Worm (Caenorhabditis elegans) whole organism, young adult: Measurements from ENCODE around the gene T16G12.4.

Source experiments
- B0019.2 ChIP-seq: fragments of 200-800 bp; sonication (Bioruptor generic); conservative IDR thresholded peaks from 2 replicates; pipeline ENCODE4 v1.3.6; 2022; ENCODE audit warnings: missing genetic modification reagents, missing genetic modification characterization, missing compliant biosample characterization
- B0035.1 ChIP-seq: sonication (generic microtip); optimal IDR thresholded peaks from 2 replicates; lab custom pipeline; 2016; ENCODE audit warnings: missing genetic modification characterization, mild to moderate bottlenecking, missing compliant biosample characterization, missing genotype, missing genetic modification reagents
- C17E4.6 ChIP-seq: fragments of 200-800 bp; sonication (Bioruptor generic); IDR thresholded peaks from 2 replicates; pipeline ENCODE4 v1.3.6; 2022; ENCODE audit warnings: missing genetic modification reagents, missing genetic modification characterization, missing compliant biosample characterization
- D2030.7 ChIP-seq: fragments of 200-800 bp; sonication (Bioruptor generic); IDR thresholded peaks from 2 replicates; pipeline ENCODE4 v1.3.6; 2022; ENCODE audit warnings: missing genetic modification reagents, missing genetic modification characterization, missing compliant biosample characterization
- F23B12.7 ChIP-seq: sonication (generic microtip); optimal IDR thresholded peaks from 2 replicates; lab custom pipeline; 2017; ENCODE audit warnings: missing genetic modification characterization, mild to moderate bottlenecking, missing compliant biosample characterization, antibody characterized with exemption, moderate library complexity; ENCODE audit not compliant: insufficient read depth
- F33H1.4 ChIP-seq: fragments of 200-800 bp; sonication (Bioruptor generic); IDR thresholded peaks from 2 replicates; pipeline ENCODE4 v1.3.6; 2022; ENCODE audit warnings: missing genetic modification reagents, missing genetic modification characterization, missing compliant biosample characterization
- F39B2.1 ChIP-seq: fragments of 200-800 bp; sonication (Bioruptor generic); IDR thresholded peaks from 2 replicates; pipeline ENCODE4 v1.3.6; 2022; ENCODE audit warnings: missing genetic modification reagents, missing genetic modification characterization, missing compliant biosample characterization
- F49E8.2 ChIP-seq: sonication (generic microtip); optimal IDR thresholded peaks from 3 replicates; lab custom pipeline; 2017; ENCODE audit warnings: missing genetic modification characterization, mild to moderate bottlenecking, missing compliant biosample characterization, antibody characterized with exemption, moderate library complexity; ENCODE audit not compliant: insufficient read depth
- F57C9.4 ChIP-seq: sonication (generic microtip); optimal IDR thresholded peaks from 2 replicates; lab custom pipeline; 2017; ENCODE audit warnings: mild to moderate bottlenecking, missing genetic modification characterization, missing compliant biosample characterization
- K12H6.12 ChIP-seq: fragments of 200-800 bp; sonication (Bioruptor generic); optimal IDR thresholded peaks from 2 replicates; lab custom pipeline; 2018; ENCODE audit warnings: mild to moderate bottlenecking, missing genetic modification characterization, missing compliant biosample characterization
- T26A5.8 ChIP-seq: sonication (generic microtip); optimal IDR thresholded peaks from 2 replicates; lab custom pipeline; 2016; ENCODE audit warnings: missing genetic modification characterization, missing compliant biosample characterization
- Y79H2A.3 ChIP-seq: fragments of 200-800 bp; sonication (Bioruptor generic); conservative IDR thresholded peaks from 2 replicates; pipeline ENCODE4 v1.3.6; 2022; ENCODE audit warnings: missing genetic modification reagents, missing genetic modification characterization, missing compliant biosample characterization
- Y95B8A.8 ChIP-seq: fragments of 200-800 bp; sonication (Bioruptor generic); IDR thresholded peaks from 2 replicates; pipeline ENCODE4 v1.3.6; 2022; ENCODE audit warnings: missing genetic modification reagents, missing genetic modification characterization, missing compliant biosample characterization
- attf-5 ChIP-seq: fragments of 200-800 bp; sonication (Bioruptor generic); optimal IDR thresholded peaks from 2 replicates; lab custom pipeline; 2018; ENCODE audit warnings: mild to moderate bottlenecking, missing genetic modification characterization, missing compliant biosample characterization
- bed-1 ChIP-seq: fragments of 200-800 bp; sonication (Bioruptor generic); IDR thresholded peaks from 2 replicates; pipeline ENCODE4 v1.3.6; 2022; ENCODE audit warnings: missing genetic modification reagents, missing genetic modification characterization, missing compliant biosample characterization
- ceh-91 ChIP-seq: fragments of 200-800 bp; sonication (Bioruptor generic); IDR thresholded peaks from 2 replicates; pipeline ENCODE4 v1.3.6; 2022; ENCODE audit warnings: missing genetic modification reagents, missing genetic modification characterization, missing compliant biosample characterization
- die-1 ChIP-seq: sonication (generic microtip); optimal IDR thresholded peaks from 2 replicates; lab custom pipeline; 2016; ENCODE audit warnings: missing genotype, mild to moderate bottlenecking, missing genetic modification characterization, missing compliant biosample characterization
- efl-1 ChIP-seq: fragments of 150-350 bp; optimal IDR thresholded peaks from 2 replicates; lab custom pipeline; 2014; ENCODE audit warnings: missing biosample characterization, missing genetic modification reagents, missing genetic modification characterization
- egl-18 ChIP-seq: fragments of 200-800 bp; sonication (Bioruptor generic); IDR thresholded peaks from 2 replicates; pipeline ENCODE4 v1.3.6; 2022; ENCODE audit warnings: missing genetic modification reagents, missing genetic modification characterization, missing compliant biosample characterization
- egl-44 ChIP-seq: fragments of 200-800 bp; sonication (Bioruptor generic); IDR thresholded peaks from 2 replicates; pipeline ENCODE4 v1.3.6; 2022; ENCODE audit warnings: missing genetic modification reagents, missing genetic modification characterization, missing compliant biosample characterization
- egrh-3 ChIP-seq: fragments of 200-800 bp; sonication (Bioruptor generic); IDR thresholded peaks from 2 replicates; pipeline ENCODE4 v1.3.6; 2022; ENCODE audit warnings: missing genetic modification reagents, missing genetic modification characterization, missing compliant biosample characterization
- ekl-4 ChIP-seq: fragments of 200-800 bp; sonication (Bioruptor generic); IDR thresholded peaks from 2 replicates; pipeline ENCODE4 v1.3.6; 2022; ENCODE audit warnings: missing genetic modification reagents, missing genetic modification characterization, missing compliant biosample characterization
- hlh-26 ChIP-seq: fragments of 200-800 bp; sonication (Bioruptor generic); conservative IDR thresholded peaks from 2 replicates; pipeline ENCODE4 v1.3.6; 2022; ENCODE audit warnings: missing genetic modification reagents, missing genetic modification characterization, missing compliant biosample characterization
- hmg-20 ChIP-seq: fragments of 200-800 bp; sonication (Bioruptor generic); IDR thresholded peaks from 2 replicates; pipeline ENCODE4 v1.3.6; 2022; ENCODE audit warnings: missing genetic modification reagents, missing genetic modification characterization, missing compliant biosample characterization
- hsf-1 ChIP-seq: fragments of 200-800 bp; sonication (Bioruptor generic); IDR thresholded peaks from 2 replicates; pipeline ENCODE4 v1.3.6; 2022; ENCODE audit warnings: missing genetic modification reagents, missing genetic modification characterization, missing compliant biosample characterization
- lsl-1 ChIP-seq: fragments of 200-800 bp; sonication (Bioruptor generic); optimal IDR thresholded peaks from 2 replicates; lab custom pipeline; 2018; ENCODE audit warnings: mild to moderate bottlenecking, missing genetic modification characterization, moderate library complexity, missing compliant biosample characterization
- madf-6 ChIP-seq: fragments of 200-800 bp; sonication (Bioruptor generic); IDR thresholded peaks from 2 replicates; pipeline ENCODE4 v1.3.6; 2022; ENCODE audit warnings: missing genetic modification reagents, missing genetic modification characterization, missing compliant biosample characterization
- madf-8 ChIP-seq: fragments of 200-800 bp; sonication (Bioruptor generic); conservative IDR thresholded peaks from 2 replicates; pipeline ENCODE4 v1.3.6; 2022; ENCODE audit warnings: missing genetic modification reagents, missing genetic modification characterization, missing compliant biosample characterization
- mel-28 ChIP-seq: sonication (generic microtip); optimal IDR thresholded peaks from 2 replicates; lab custom pipeline; 2016; ENCODE audit warnings: borderline replicate concordance, mild to moderate bottlenecking, missing genetic modification characterization, missing compliant biosample characterization
- mxl-1 ChIP-seq: sonication (generic microtip); optimal IDR thresholded peaks from 2 replicates; lab custom pipeline; 2016; ENCODE audit warnings: missing genetic modification characterization, missing compliant biosample characterization
- nfya-2 ChIP-seq: fragments of 200-800 bp; sonication (Bioruptor generic); IDR thresholded peaks from 2 replicates; pipeline ENCODE4 v1.3.6; 2022; ENCODE audit warnings: missing genetic modification reagents, missing genetic modification characterization, missing compliant biosample characterization
- nhr-120 ChIP-seq: fragments of 200-800 bp; sonication (Bioruptor generic); IDR thresholded peaks from 2 replicates; pipeline ENCODE4 v1.3.6; 2022; ENCODE audit warnings: missing genetic modification characterization, missing compliant biosample characterization
- nhr-179 ChIP-seq: sonication (generic microtip); optimal IDR thresholded peaks from 2 replicates; lab custom pipeline; 2016; ENCODE audit warnings: mild to moderate bottlenecking, missing genetic modification characterization, missing compliant biosample characterization
- nhr-27 ChIP-seq: fragments of 200-800 bp; sonication (Bioruptor generic); optimal IDR thresholded peaks from 2 replicates; lab custom pipeline; 2018; ENCODE audit warnings: mild to moderate bottlenecking, missing genetic modification characterization, moderate library complexity, missing compliant biosample characterization
- nhr-80 ChIP-seq: sonication (generic microtip); optimal IDR thresholded peaks from 2 replicates; lab custom pipeline; 2016; ENCODE audit warnings: missing genetic modification characterization, missing compliant biosample characterization
- pbrm-1 ChIP-seq: fragments of 200-800 bp; sonication (Bioruptor generic); IDR thresholded peaks from 2 replicates; pipeline ENCODE4 v1.3.6; 2022; ENCODE audit warnings: missing genetic modification reagents, missing genetic modification characterization, missing compliant biosample characterization
- pha-4 ChIP-seq: fragments of 150-350 bp; sonication (generic microtip); optimal IDR thresholded peaks from 2 replicates; lab custom pipeline; 2014; ENCODE audit warnings: missing biosample characterization, missing genetic modification reagents, missing genetic modification characterization
- repo-1 ChIP-seq: sonication (generic microtip); optimal IDR thresholded peaks from 2 replicates; lab custom pipeline; 2017; ENCODE audit warnings: mild to moderate bottlenecking, missing genetic modification characterization, missing compliant biosample characterization
- rpc-1 ChIP-seq, 2 experiments: fragments of 150-350 bp in 1 of 2; sonication (generic microtip) in 1 of 2; optimal IDR thresholded peaks; 2 replicates each; lab custom pipeline; 2014 to 2018; ENCODE audit warnings: missing biosample characterization in 1 of 2, missing genetic modification characterization in 1 of 2, missing genetic modification reagents in 1 of 2, missing genotype in 1 of 2
- tbx-9 ChIP-seq: sonication (generic microtip); optimal IDR thresholded peaks from 2 replicates; lab custom pipeline; 2016; ENCODE audit warnings: borderline replicate concordance, missing genetic modification characterization, inconsistent platforms, missing compliant biosample characterization
- ztf-22 ChIP-seq: fragments of 200-800 bp; sonication (Bioruptor generic); optimal IDR thresholded peaks from 2 replicates; lab custom pipeline; 2018; ENCODE audit warnings: mild to moderate bottlenecking, missing genetic modification characterization, moderate library complexity, missing compliant biosample characterization
- ztf-26 ChIP-seq: sonication (generic microtip); optimal IDR thresholded peaks from 2 replicates; lab custom pipeline; 2017; ENCODE audit warnings: missing genetic modification characterization, missing compliant biosample characterization
- ztf-28 ChIP-seq: fragments of 200-800 bp; sonication (Bioruptor generic); IDR thresholded peaks from 2 replicates; pipeline ENCODE4 v1.3.6; 2022; ENCODE audit warnings: missing genetic modification reagents, missing genetic modification characterization, missing compliant biosample characterization
- ztf-3 ChIP-seq: fragments of 200-800 bp; sonication (Bioruptor generic); optimal IDR thresholded peaks from 2 replicates; lab custom pipeline; 2018; ENCODE audit warnings: mild to moderate bottlenecking, missing genetic modification characterization, missing compliant biosample characterization

T16G12.4 gene

ce11 chrIII:10085103-10085502, 27.5 kb downstream of the T16G12.4 start, which contains the start of gene T16H12.13:
TSS of gene T16H12.13 (plus strand) at chrIII:10085403.
- TF ChIP-seq madf-8 (GFP tag; lab: Robert Waterston, UW) (no peak), K12H6.12 (tag; lab: Kevin White, UChicago) (no peak), ceh-91 (GFP tag; lab: Robert Waterston, UW) (no peak), nfya-2 (no peak), repo-1 (tag; lab: Kevin White, UChicago) (no peak), ztf-3 (GFP tag; lab: Kevin White, UChicago) (no peak), F23B12.7 (no peak), attf-5 (GFP tag; lab: Kevin White, UChicago) (no peak), egrh-3 (GFP tag; lab: Robert Waterston, UW) (no peak), B0019.2 (GFP tag; lab: Robert Waterston, UW) (no peak), egl-18 (no peak), T26A5.8 (tag; lab: Kevin White, UChicago) (no peak), Y79H2A.3 (no peak), ztf-26 (tag; lab: Kevin White, UChicago) (no peak), mel-28 (no peak), B0035.1 (tag; lab: Kevin White, UChicago) (no peak), pbrm-1 (GFP tag; lab: Robert Waterston, UW) (no peak), nhr-179 (tag; lab: Kevin White, UChicago) (no peak), ztf-22 (GFP tag; lab: Kevin White, UChicago) (no peak)

- TF ChIP-seq ztf-28 (GFP tag; lab: Robert Waterston, UW), result 0 out of 2 replicates have a peak, but pooled peaks have one; percentile 21
- no peak for TF ChIP-seq bed-1 (GFP tag; lab: Robert Waterston, UW)
Observed at ce11 chrIII:10085574-10085973, 28.0 kb downstream of the T16G12.4 start.

- TF ChIP-seq die-1 (no peak), egl-44 (GFP tag; lab: Robert Waterston, UW) (no peak), B0019.2 (GFP tag; lab: Robert Waterston, UW) (no peak), D2030.7 (GFP tag; lab: Robert Waterston, UW) (no peak), bed-1 (GFP tag; lab: Robert Waterston, UW) (no peak), F57C9.4 (tag; lab: Kevin White, UChicago) (no peak), mxl-1 (tag; lab: Kevin White, UChicago) (no peak), C17E4.6 (GFP tag; lab: Robert Waterston, UW) (no peak), F23B12.7 (no peak), madf-6 (no peak)
Observed at ce11 chrIII:10085983-10086382, 28.4 kb downstream of the T16G12.4 start, which contains the start of gene T16H12.2. TSS of gene T16H12.2 (plus strand) at chrIII:10086283.

ce11 chrIII:10088508-10088981, 30.9 kb downstream of the T16G12.4 start, which contains the start of gene hal-2:
TSS of gene hal-2 (minus strand) at chrIII:10088931.
- TF ChIP-seq F33H1.4, result peak; percentile 73
- TF ChIP-seq madf-8 (GFP tag; lab: Robert Waterston, UW), result 0 out of 2 replicates have a peak, but pooled peaks have one; percentile 7
- TF ChIP-seq Y79H2A.3, result no peak
- TF ChIP-seq lsl-1 (GFP tag; lab: Kevin White, UChicago), result peak; percentile 36
- no peak for TF ChIP-seq hsf-1 (GFP tag; lab: Robert Waterston, UW)
- no peak for TF ChIP-seq nfya-2
- TF ChIP-seq hlh-26 (GFP tag; lab: Robert Waterston, UW), result no peak
- TF ChIP-seq nhr-80 (tag; lab: Kevin White, UChicago), result no peak
- no peak for TF ChIP-seq tbx-9 (tag; lab: Kevin White, UChicago)
- no peak for TF ChIP-seq hmg-20 (GFP tag; lab: Robert Waterston, UW)
- TF ChIP-seq Y95B8A.8 (GFP tag; lab: Robert Waterston, UW), result no peak
- TF ChIP-seq efl-1, result peak; percentile 71
- no peak for TF ChIP-seq T26A5.8 (tag; lab: Kevin White, UChicago)
- TF ChIP-seq ekl-4 (GFP tag; lab: Robert Waterston, UW), result no peak
- no peak for TF ChIP-seq pha-4 (tag; lab: Kevin White, UChicago)
- TF ChIP-seq rpc-1 (optimal IDR thresholded peaks at IDR 0.05; lab: Kevin White, UChicago), result no peak
- TF ChIP-seq rpc-1 (tag; optimal IDR thresholded peaks at IDR 0.05; lab: Kevin White, UChicago), result no peak
- TF ChIP-seq nhr-120 (GFP tag; lab: Robert Waterston, UW), result no peak
- no peak for TF ChIP-seq F39B2.1 (GFP tag; lab: Robert Waterston, UW)
- TF ChIP-seq egl-44 (GFP tag; lab: Robert Waterston, UW), result no peak
- no peak for TF ChIP-seq nhr-27 (tag; lab: Kevin White, UChicago)
- no peak for TF ChIP-seq F49E8.2
